Worm (Caenorhabditis elegans) whole organism, late embryonic: ENCODE data around the gene str-225.

Experiments
- C38D4.7 ChIP-seq: fragments of 200-800 bp; sonication (Bioruptor generic); optimal IDR thresholded peaks from 2 replicates; lab custom pipeline; 2018; ENCODE audit warnings: mild to moderate bottlenecking, missing genetic modification characterization, moderate library complexity, missing compliant biosample characterization
- F13H6.1 ChIP-seq: sonication (generic microtip); optimal IDR thresholded peaks from 2 replicates; lab custom pipeline; 2016; ENCODE audit warnings: missing genetic modification characterization, missing compliant biosample characterization
- K09A11.1 ChIP-seq: sonication (generic microtip); optimal IDR thresholded peaks from 2 replicates; lab custom pipeline; 2017; ENCODE audit warnings: antibody characterized with exemption, mild to moderate bottlenecking, missing genetic modification characterization, missing compliant biosample characterization; ENCODE audit not compliant: insufficient read depth
- T23F11.4 ChIP-seq: fragments of 200-800 bp; sonication (Bioruptor generic); optimal IDR thresholded peaks from 2 replicates; lab custom pipeline; 2018; ENCODE audit warnings: mild to moderate bottlenecking, missing genetic modification characterization, missing compliant biosample characterization
- Y22D7AL.16 ChIP-seq: sonication (generic microtip); optimal IDR thresholded peaks from 2 replicates; lab custom pipeline; 2016; ENCODE audit warnings: missing genetic modification characterization, missing compliant biosample characterization
- ama-1 ChIP-seq: fragments of 150-350 bp; optimal IDR thresholded peaks from 2 replicates; lab custom pipeline; 2014
- ceh-14 ChIP-seq: sonication (generic microtip); optimal IDR thresholded peaks from 2 replicates; lab custom pipeline; 2016; ENCODE audit warnings: missing genotype, missing genetic modification characterization, missing compliant biosample characterization
- ceh-19 ChIP-seq: fragments of 200-800 bp; sonication (Bioruptor generic); optimal IDR thresholded peaks from 2 replicates; lab custom pipeline; 2018; ENCODE audit warnings: mild to moderate bottlenecking, missing genetic modification characterization, missing compliant biosample characterization
- ceh-2 ChIP-seq: sonication (generic microtip); optimal IDR thresholded peaks from 2 replicates; lab custom pipeline; 2016; ENCODE audit warnings: missing genotype, missing genetic modification characterization, missing compliant biosample characterization
- ceh-22 ChIP-seq: sonication (generic microtip); optimal IDR thresholded peaks from 2 replicates; lab custom pipeline; 2017; ENCODE audit warnings: missing biosample characterization, missing genetic modification characterization
- ceh-24 ChIP-seq: sonication (generic microtip); optimal IDR thresholded peaks from 2 replicates; lab custom pipeline; 2016; ENCODE audit warnings: mild to moderate bottlenecking, missing genetic modification characterization, missing compliant biosample characterization
- ceh-30 ChIP-seq: fragments of 150-350 bp; optimal IDR thresholded peaks from 2 replicates; lab custom pipeline; 2014; ENCODE audit warnings: missing biosample characterization, missing genetic modification characterization
- ceh-31 ChIP-seq: sonication (generic microtip); optimal IDR thresholded peaks from 2 replicates; lab custom pipeline; 2016; ENCODE audit warnings: missing genetic modification characterization, missing compliant biosample characterization
- ceh-34 ChIP-seq: sonication (generic microtip); optimal IDR thresholded peaks from 2 replicates; lab custom pipeline; 2016; ENCODE audit warnings: mild to moderate bottlenecking, missing genetic modification characterization, missing compliant biosample characterization
- ceh-45 ChIP-seq: fragments of 200-800 bp; sonication (Bioruptor generic); IDR thresholded peaks from 2 replicates; pipeline ENCODE4 v1.3.6; 2022; ENCODE audit warnings: missing genetic modification reagents, missing genetic modification characterization, missing compliant biosample characterization
- ceh-6 ChIP-seq: fragments of 200-800 bp; sonication (Bioruptor generic); optimal IDR thresholded peaks from 2 replicates; lab custom pipeline; 2018; ENCODE audit warnings: mild to moderate bottlenecking, missing genetic modification characterization, missing compliant biosample characterization
- ceh-9 ChIP-seq: sonication (generic microtip); optimal IDR thresholded peaks from 2 replicates; lab custom pipeline; 2016; ENCODE audit warnings: mild to moderate bottlenecking, missing genetic modification characterization, inconsistent platforms, missing compliant biosample characterization
- che-1 ChIP-seq: sonication (generic microtip); optimal IDR thresholded peaks from 2 replicates; lab custom pipeline; 2016; ENCODE audit warnings: mild to moderate bottlenecking, missing genetic modification characterization, missing compliant biosample characterization
- elt-2 ChIP-seq: sonication (generic microtip); optimal IDR thresholded peaks from 2 replicates; lab custom pipeline; 2016; ENCODE audit warnings: missing genetic modification reagents, missing genetic modification characterization, missing compliant biosample characterization
- ets-4 ChIP-seq: sonication (generic microtip); optimal IDR thresholded peaks from 2 replicates; lab custom pipeline; 2016; ENCODE audit warnings: missing genetic modification characterization, missing compliant biosample characterization
- fax-1 ChIP-seq: sonication (generic microtip); optimal IDR thresholded peaks from 2 replicates; lab custom pipeline; 2016; ENCODE audit warnings: missing genotype, missing genetic modification characterization, missing compliant biosample characterization
- fkh-10 ChIP-seq: fragments of 150-350 bp; optimal IDR thresholded peaks from 2 replicates; lab custom pipeline; 2014; ENCODE audit warnings: missing biosample characterization, missing genetic modification reagents, missing genetic modification characterization
- fkh-6 ChIP-seq: sonication (generic microtip); optimal IDR thresholded peaks from 2 replicates; lab custom pipeline; 2016; ENCODE audit warnings: missing genetic modification characterization, missing compliant biosample characterization
- hlh-30 ChIP-seq: sonication (generic microtip); optimal IDR thresholded peaks from 2 replicates; lab custom pipeline; 2017; ENCODE audit warnings: antibody characterized with exemption, missing genetic modification characterization, missing compliant biosample characterization; ENCODE audit not compliant: insufficient read depth
- lin-11 ChIP-seq: fragments of 200-800 bp; sonication (Bioruptor generic); optimal IDR thresholded peaks from 2 replicates; lab custom pipeline; 2018; ENCODE audit warnings: mild to moderate bottlenecking, missing genetic modification characterization, missing compliant biosample characterization
- mec-3 ChIP-seq: sonication (generic microtip); optimal IDR thresholded peaks from 2 replicates; lab custom pipeline; 2016; ENCODE audit warnings: borderline replicate concordance, missing genetic modification characterization, missing compliant biosample characterization
- nfya-1 ChIP-seq: sonication (generic microtip); optimal IDR thresholded peaks from 2 replicates; lab custom pipeline; 2017; ENCODE audit warnings: missing genetic modification characterization, mild to moderate bottlenecking, missing compliant biosample characterization, antibody characterized with exemption, moderate library complexity
- odd-2 ChIP-seq: sonication (generic microtip); optimal IDR thresholded peaks from 2 replicates; lab custom pipeline; 2017; ENCODE audit warnings: antibody characterized with exemption, mild to moderate bottlenecking, missing genetic modification characterization, missing compliant biosample characterization
- pat-9 ChIP-seq: fragments of 200-800 bp; sonication (Bioruptor generic); optimal IDR thresholded peaks from 2 replicates; lab custom pipeline; 2018; ENCODE audit warnings: mild to moderate bottlenecking, missing genetic modification characterization, moderate library complexity, missing compliant biosample characterization
- pax-1 ChIP-seq: fragments of 150-350 bp; optimal IDR thresholded peaks from 2 replicates; lab custom pipeline; 2014; ENCODE audit warnings: missing biosample characterization, missing genetic modification characterization
- pqm-1 ChIP-seq: sonication (generic microtip); optimal IDR thresholded peaks from 2 replicates; lab custom pipeline; 2016; ENCODE audit warnings: missing genetic modification characterization, missing compliant biosample characterization
- pros-1 ChIP-seq: fragments of 150-350 bp; optimal IDR thresholded peaks from 2 replicates; lab custom pipeline; 2014; ENCODE audit warnings: missing biosample characterization, missing genetic modification reagents, missing genetic modification characterization
- sdc-2 ChIP-seq: sonication (generic microtip); optimal IDR thresholded peaks from 2 replicates; lab custom pipeline; 2016; ENCODE audit warnings: missing genotype, missing genetic modification characterization, missing compliant biosample characterization
- sox-4 ChIP-seq: sonication (generic microtip); optimal IDR thresholded peaks from 2 replicates; lab custom pipeline; 2017; ENCODE audit warnings: mild to moderate bottlenecking, missing genetic modification characterization, inconsistent platforms, missing compliant biosample characterization
- tbx-7 ChIP-seq: sonication (generic microtip); optimal IDR thresholded peaks from 2 replicates; lab custom pipeline; 2016; ENCODE audit warnings: missing genotype, missing genetic modification characterization, missing compliant biosample characterization
- ttx-3 ChIP-seq: sonication (generic microtip); optimal IDR thresholded peaks from 2 replicates; lab custom pipeline; 2016; ENCODE audit warnings: missing genetic modification reagents, missing genetic modification characterization, missing compliant biosample characterization
- unc-42 ChIP-seq: sonication (generic microtip); optimal IDR thresholded peaks from 2 replicates; lab custom pipeline; 2016; ENCODE audit warnings: missing genotype, missing genetic modification characterization, missing compliant biosample characterization
- unc-55 ChIP-seq: sonication (generic microtip); optimal IDR thresholded peaks from 2 replicates; lab custom pipeline; 2017; ENCODE audit warnings: missing biosample characterization, missing genetic modification reagents, missing genetic modification characterization
- unc-86 ChIP-seq: sonication (generic microtip); optimal IDR thresholded peaks from 2 replicates; lab custom pipeline; 2016; ENCODE audit warnings: missing genetic modification characterization, missing compliant biosample characterization
- zip-5 ChIP-seq: sonication (generic microtip); optimal IDR thresholded peaks from 2 replicates; lab custom pipeline; 2016; ENCODE audit warnings: missing genetic modification characterization, missing compliant biosample characterization
- ztf-16 ChIP-seq: sonication (generic microtip); optimal IDR thresholded peaks from 2 replicates; lab custom pipeline; 2017; ENCODE audit warnings: missing genetic modification characterization, missing compliant biosample characterization

The str-225 gene

ce11 chrV:3468436-3468835, 39.2 kb upstream of the str-225 start, which contains the start of gene gst-33:
Gene gst-33 (minus strand): TSS chrV:3468562.
- TF ChIP-seq pat-9 (tag; lab: Kevin White, UChicago) (no peak), che-1 (tag; lab: Kevin White, UChicago) (no peak), hlh-30 (tag; lab: Kevin White, UChicago) (no peak), ceh-6 (GFP tag; lab: Kevin White, UChicago) (no peak), ceh-30 (tag; lab: Kevin White, UChicago) (no peak), ttx-3 (tag; lab: Kevin White, UChicago) (no peak), fax-1 (tag; lab: Kevin White, UChicago) (no peak), lin-11 (tag; lab: Kevin White, UChicago) (no peak), ceh-45 (GFP tag; lab: Robert Waterston, UW) (no peak), ceh-14 (no peak), ceh-22 (tag; lab: Kevin White, UChicago) (no peak), F13H6.1 (tag; lab: Kevin White, UChicago) (no peak)

ce11 chrV:3470782-3471181, 36.8 kb upstream of the str-225 start, which contains the start of gene srbc-29:
Gene srbc-29 (minus strand): TSS chrV:3470882.
- TF ChIP-seq sox-4 (tag; lab: Kevin White, UChicago) (no peak), ceh-9 (tag; lab: Kevin White, UChicago) (no peak), ceh-2 (tag; lab: Kevin White, UChicago) (no peak), ama-1 (lab: Kevin White, UChicago) (no peak), elt-2 (no peak), ceh-31 (no peak), unc-55 (GFP tag; lab: Kevin White, UChicago) (no peak), sdc-2 (tag; lab: Kevin White, UChicago) (no peak), ceh-24 (tag; lab: Kevin White, UChicago) (no peak), che-1 (tag; lab: Kevin White, UChicago) (no peak)

- TF ChIP-seq ceh-34 (tag; lab: Kevin White, UChicago): no peak
- no peak for TF ChIP-seq nfya-1 (tag; lab: Kevin White, UChicago)
- no peak for TF ChIP-seq unc-86 (tag; lab: Kevin White, UChicago)
- no peak for TF ChIP-seq zip-5 (tag; lab: Kevin White, UChicago)
- TF ChIP-seq ceh-19: no peak
- no peak for TF ChIP-seq fkh-10
- no peak for TF ChIP-seq ceh-24 (tag; lab: Kevin White, UChicago)
- no peak for TF ChIP-seq mec-3 (tag; lab: Kevin White, UChicago)
These were observed 32.6 kb upstream of the str-225 start, which contains the start of gene oac-2 for ce11 chrV:3475021-3475420. Gene oac-2 (minus strand): TSS chrV:3475121.

DNA sequence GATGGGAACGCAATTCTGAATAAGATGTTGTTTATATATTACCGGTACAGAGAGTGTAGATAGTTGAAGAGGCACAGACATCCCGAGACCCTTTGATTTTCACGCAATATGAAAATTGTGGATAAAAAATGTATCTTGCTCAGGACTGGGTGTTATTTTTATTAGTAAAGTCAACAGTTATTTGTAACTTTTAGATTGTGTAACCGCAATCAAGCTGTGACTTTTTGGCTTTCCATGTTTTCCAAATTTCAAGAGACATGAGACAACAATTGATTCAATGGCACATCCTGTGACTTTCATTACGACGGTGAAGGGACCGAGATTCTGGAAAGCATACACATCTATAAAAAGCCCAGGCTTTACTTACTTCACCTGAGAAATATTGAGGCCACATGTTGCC, 31.4 kb upstream of the str-225 start:
- TF ChIP-seq ceh-30 (tag; lab: Kevin White, UChicago): no peak
- no peak for TF ChIP-seq pax-1 (tag; lab: Kevin White, UChicago)
- no peak for TF ChIP-seq mec-3 (tag; lab: Kevin White, UChicago)
- TF ChIP-seq pros-1: no peak
- TF ChIP-seq tbx-7: no peak
- no peak for TF ChIP-seq ceh-9 (tag; lab: Kevin White, UChicago)
- no peak for TF ChIP-seq ets-4 (tag; lab: Kevin White, UChicago)
- TF ChIP-seq K09A11.1 (tag; lab: Kevin White, UChicago): no peak

ce11 chrV:3477496-3477895, 30.1 kb upstream of the str-225 start, which contains the start of gene srbc-31:
Gene srbc-31 (minus strand): TSS chrV:3477596.
- no peak for TF ChIP-seq fkh-10
- no peak for TF ChIP-seq ceh-31
- no peak for TF ChIP-seq unc-42 (tag; lab: Kevin White, UChicago)
- TF ChIP-seq ceh-34 (tag; lab: Kevin White, UChicago): no peak
- no peak for TF ChIP-seq T23F11.4 (GFP tag; lab: Kevin White, UChicago)
- TF ChIP-seq pqm-1 (tag; lab: Kevin White, UChicago): no peak
- TF ChIP-seq tbx-7: no peak
- no peak for TF ChIP-seq unc-86 (tag; lab: Kevin White, UChicago)
- no peak for TF ChIP-seq ceh-9 (tag; lab: Kevin White, UChicago)
- no peak for TF ChIP-seq fkh-6 (tag; lab: Kevin White, UChicago)
- no peak for TF ChIP-seq odd-2
- TF ChIP-seq sdc-2 (tag; lab: Kevin White, UChicago): no peak
- no peak for TF ChIP-seq nfya-1 (tag; lab: Kevin White, UChicago)
- no peak for TF ChIP-seq C38D4.7 (GFP tag; lab: Kevin White, UChicago)
- no peak for TF ChIP-seq Y22D7AL.16 (tag; lab: Kevin White, UChicago)
- no peak for TF ChIP-seq ceh-14
- no peak for TF ChIP-seq ceh-2 (tag; lab: Kevin White, UChicago)
- TF ChIP-seq ztf-16 (tag; lab: Kevin White, UChicago): no peak
